Fruit fly (Drosophila melanogaster) whole organism, wandering third instar larva: ENCODE data around the gene CG6465.

Experiments used
- Abd-B ChIP-seq: fragments of >200 bp; optimal IDR thresholded peaks from 2 replicates; lab custom pipeline; 2017; ENCODE audit warnings: missing biosample characterization, missing genetic modification characterization
- CG32264 ChIP-seq: fragments of 200-800 bp; sonication (Bioruptor generic); optimal IDR thresholded peaks from 2 replicates; lab custom pipeline; 2016; ENCODE audit warnings: missing biosample characterization, missing genetic modification characterization
- CrebA ChIP-seq: fragments of 200-800 bp; sonication (Bioruptor generic); optimal IDR thresholded peaks from 2 replicates; lab custom pipeline; 2016; ENCODE audit warnings: missing biosample characterization, mild to moderate bottlenecking, missing genetic modification characterization, borderline replicate concordance
- Dfd ChIP-seq: fragments of >200 bp; optimal IDR thresholded peaks from 2 replicates; lab custom pipeline; 2017; ENCODE audit warnings: missing biosample characterization, missing genetic modification characterization
- Dif ChIP-seq: fragments of 200-275, 200-300 bp; sonication (Bioruptor generic); optimal IDR thresholded peaks from 2 replicates; lab custom pipeline; 2018; ENCODE audit warnings: missing biosample characterization, missing genetic modification characterization; ENCODE audit not compliant: partially characterized antibody
- GATAd ChIP-seq: sonication (Bioruptor generic); optimal IDR thresholded peaks from 2 replicates; lab custom pipeline; 2016; ENCODE audit warnings: missing biosample characterization, missing genetic modification characterization
- HLH106 ChIP-seq: fragments of 200-800 bp; optimal IDR thresholded peaks from 3 replicates; lab custom pipeline; 2019; ENCODE audit warnings: missing biosample characterization, mild to moderate bottlenecking, missing genetic modification characterization, moderate library complexity
- Hnf4 ChIP-seq: fragments of 200-800 bp; sonication (Bioruptor generic); optimal IDR thresholded peaks from 2 replicates; lab custom pipeline; 2016; ENCODE audit warnings: missing biosample characterization, mild to moderate bottlenecking, missing genetic modification characterization
- Hr78 ChIP-seq: fragments of >200 bp; optimal IDR thresholded peaks from 2 replicates; lab custom pipeline; 2017; ENCODE audit warnings: missing biosample characterization, missing genetic modification characterization
- Hr83 ChIP-seq: fragments of 200-300 bp; sonication (Bioruptor generic); optimal IDR thresholded peaks from 2 replicates; lab custom pipeline; 2016; ENCODE audit warnings: missing biosample characterization, mild to moderate bottlenecking, missing genetic modification characterization, moderate library complexity; ENCODE audit not compliant: poor library complexity, severe bottlenecking
- Jra ChIP-seq: sonication (Bioruptor generic); optimal IDR thresholded peaks from 2 replicates; lab custom pipeline; 2016; ENCODE audit warnings: missing biosample characterization, missing genetic modification characterization
- Mio ChIP-seq: sonication (Bioruptor generic); optimal IDR thresholded peaks from 2 replicates; lab custom pipeline; 2016; ENCODE audit warnings: missing biosample characterization, missing genetic modification characterization
- Myc ChIP-seq: fragments of >200 bp; optimal IDR thresholded peaks from 2 replicates; lab custom pipeline; 2017
- N ChIP-seq: fragments of >200 bp; optimal IDR thresholded peaks from 2 replicates; lab custom pipeline; 2018; ENCODE audit warnings: missing biosample characterization, missing external identifiers, missing genetic modification characterization
- OdsH ChIP-seq: fragments of 200-800 bp; sonication (Bioruptor generic); optimal IDR thresholded peaks from 2 replicates; lab custom pipeline; 2016; ENCODE audit warnings: missing biosample characterization, mild to moderate bottlenecking, missing genetic modification characterization
- Rel ChIP-seq, 2 experiments: fragments of 200-800 bp; sonication (Bioruptor generic) in 1 of 2; optimal IDR thresholded peaks; 2 replicates in 1 of 2; 3 replicates in 1 of 2; lab custom pipeline; 2016 to 2019; ENCODE audit warnings: mild to moderate bottlenecking in 2 of 2, missing biosample characterization in 2 of 2, missing genetic modification characterization in 2 of 2, moderate library complexity in 1 of 2
- Sp1 ChIP-seq: fragments of 200-800 bp; sonication (Bioruptor generic); optimal IDR thresholded peaks from 3 replicates; lab custom pipeline; 2019; ENCODE audit warnings: missing biosample characterization, mild to moderate bottlenecking, missing genetic modification characterization, moderate library complexity
- Vsx2 ChIP-seq: fragments of 200-300, 225-300 bp; sonication (Bioruptor generic); optimal IDR thresholded peaks from 2 replicates; lab custom pipeline; 2018; ENCODE audit warnings: missing biosample characterization, missing genetic modification characterization; ENCODE audit not compliant: partially characterized antibody
- br ChIP-seq: fragments of 200-800 bp; sonication (Bioruptor generic); optimal IDR thresholded peaks from 2 replicates; lab custom pipeline; 2016; ENCODE audit warnings: missing biosample characterization, missing genetic modification characterization
- brk ChIP-seq: fragments of 200-800 bp; sonication (Bioruptor generic); optimal IDR thresholded peaks from 2 replicates; lab custom pipeline; 2016; ENCODE audit warnings: missing biosample characterization, mild to moderate bottlenecking, missing genetic modification characterization
- dl ChIP-seq, 2 experiments: fragments of 175-275, 200-275 bp in 1 of 2; fragments of 200-275 bp in 1 of 2; sonication (Bioruptor generic); optimal IDR thresholded peaks; lab custom pipeline; 2018; ENCODE audit warnings: mild to moderate bottlenecking in 2 of 2, missing biosample characterization in 2 of 2, missing genetic modification characterization in 2 of 2, moderate library complexity in 2 of 2; ENCODE audit not compliant: partially characterized antibody in 2 of 2, insufficient read depth in 1 of 2
- dmrt93B ChIP-seq: fragments of 200-800 bp; sonication (Bioruptor generic); optimal IDR thresholded peaks from 2 replicates; lab custom pipeline; 2018; ENCODE audit warnings: missing biosample characterization, mild to moderate bottlenecking, missing genetic modification characterization
- dsf ChIP-seq: sonication (Bioruptor generic); optimal IDR thresholded peaks from 2 replicates; lab custom pipeline; 2016; ENCODE audit warnings: missing biosample characterization, missing genetic modification characterization, borderline replicate concordance
- ey ChIP-seq: fragments of 200-800 bp; sonication (Bioruptor generic); optimal IDR thresholded peaks from 2 replicates; lab custom pipeline; 2016; ENCODE audit warnings: missing biosample characterization, missing genetic modification characterization
- foxo ChIP-seq, 2 experiments: fragments of 200-800 bp; sonication (Bioruptor generic); optimal IDR thresholded peaks; 2 replicates in 1 of 2; 3 replicates in 1 of 2; lab custom pipeline; 2016 to 2017; ENCODE audit warnings: missing biosample characterization in 2 of 2, missing genetic modification characterization in 2 of 2
- fru ChIP-seq: fragments of 200-800 bp; sonication (Bioruptor generic); optimal IDR thresholded peaks from 3 replicates; lab custom pipeline; 2016; ENCODE audit warnings: missing biosample characterization, mild to moderate bottlenecking, missing genetic modification characterization
- h ChIP-seq: fragments of 200-800 bp; sonication (Bioruptor generic); optimal IDR thresholded peaks from 3 replicates; lab custom pipeline; 2016; ENCODE audit warnings: missing biosample characterization, mild to moderate bottlenecking, missing genetic modification characterization
- jim ChIP-seq: fragments of 175-275, 200-325 bp; sonication (Bioruptor generic); optimal IDR thresholded peaks from 2 replicates; lab custom pipeline; 2016; ENCODE audit warnings: missing biosample characterization, mild to moderate bottlenecking, missing genetic modification characterization
- pan ChIP-seq: fragments of >200 bp; optimal IDR thresholded peaks from 2 replicates; lab custom pipeline; 2017
- psq ChIP-seq: fragments of 200-800 bp; sonication (Bioruptor generic); optimal IDR thresholded peaks from 3 replicates; lab custom pipeline; 2017; ENCODE audit warnings: missing biosample characterization, mild to moderate bottlenecking, missing genetic modification characterization, moderate library complexity
- rgr ChIP-seq: fragments of 200-800 bp; sonication (Bioruptor generic); optimal IDR thresholded peaks from 3 replicates; lab custom pipeline; 2016; ENCODE audit warnings: missing biosample characterization, mild to moderate bottlenecking, missing genetic modification characterization
- sage ChIP-seq: fragments of 200-800 bp; sonication (Bioruptor generic); optimal IDR thresholded peaks from 2 replicates; lab custom pipeline; 2016; ENCODE audit warnings: missing biosample characterization, mild to moderate bottlenecking, missing genetic modification characterization
- sv ChIP-seq: fragments of 200-800 bp; sonication (Bioruptor generic); optimal IDR thresholded peaks from 3 replicates; lab custom pipeline; 2016; ENCODE audit warnings: missing biosample characterization, missing genetic modification characterization
- tai ChIP-seq: sonication (Bioruptor generic); optimal IDR thresholded peaks from 2 replicates; lab custom pipeline; 2016; ENCODE audit warnings: missing biosample characterization, missing genetic modification characterization
- usp ChIP-seq: fragments of >200 bp; optimal IDR thresholded peaks from 2 replicates; lab custom pipeline; 2017; ENCODE audit warnings: missing biosample characterization, missing genetic modification characterization
- woc ChIP-seq: sonication (Bioruptor generic); optimal IDR thresholded peaks from 2 replicates; lab custom pipeline; 2016; ENCODE audit warnings: missing biosample characterization, mild to moderate bottlenecking, missing genetic modification characterization

Gene CG6465

DNA sequence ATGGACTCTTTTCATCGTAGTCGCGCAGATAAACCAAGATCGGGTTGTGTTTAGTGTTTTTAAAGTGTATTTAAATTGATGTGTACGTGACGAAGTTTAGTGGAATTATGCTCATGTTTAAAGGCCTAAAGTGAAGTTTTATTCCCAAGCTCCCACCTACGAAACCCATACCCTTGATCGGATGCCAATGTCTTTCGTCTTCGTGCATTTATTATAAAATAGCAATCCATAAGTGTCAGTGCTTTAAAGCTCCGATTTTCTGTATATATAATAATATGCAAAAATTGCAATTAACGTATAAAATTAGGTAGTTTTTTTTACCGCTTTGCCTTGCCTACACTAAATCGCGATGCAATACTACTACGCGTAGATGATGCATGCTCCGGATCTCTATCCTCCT is 27.9 kb upstream of the CG6465 start, which contains the start of gene CG31391:
TSS of gene CG31391 (minus strand) at position 101 of the 400 bp plus-strand sequence.
- no peak for TF ChIP-seq foxo (GFP tag; optimal IDR thresholded peaks at IDR 0.05; lab: Kevin White, UChicago)
- no peak for TF ChIP-seq dsf (GFP tag; lab: Kevin White, UChicago)
- no peak for TF ChIP-seq CrebA (GFP tag; lab: Kevin White, UChicago)
- no peak for TF ChIP-seq Dfd (GFP tag; lab: Kevin White, UChicago)
- no peak for TF ChIP-seq tai (GFP tag; lab: Kevin White, UChicago)
- TF ChIP-seq Jra (GFP tag; lab: Kevin White, UChicago): no peak
- no peak for TF ChIP-seq jim
- TF ChIP-seq dl (GFP tag; optimal IDR thresholded peaks at IDR 0.05; lab: Kevin White, UChicago; ENCODE audit: insufficient read depth in 1 of 2, partially characterized antibody in 2 of 2): no peak
- TF ChIP-seq brk (GFP tag; lab: Kevin White, UChicago): no peak
- TF ChIP-seq usp (GFP tag; lab: Kevin White, UChicago): no peak
- TF ChIP-seq Rel (GFP tag; optimal IDR thresholded peaks at IDR 0.05; lab: Kevin White, UChicago): no peak
- TF ChIP-seq Rel (tag; optimal IDR thresholded peaks at IDR 0.05; lab: Kevin White, UChicago): no peak
- TF ChIP-seq OdsH (GFP tag; lab: Kevin White, UChicago): no peak
- TF ChIP-seq N: no peak
- no peak for TF ChIP-seq Hnf4 (GFP tag; lab: Kevin White, UChicago)
- no peak for TF ChIP-seq GATAd (GFP tag; lab: Kevin White, UChicago)
- TF ChIP-seq ey (GFP tag; lab: Kevin White, UChicago): no peak
- TF ChIP-seq h (GFP tag; lab: Kevin White, UChicago): no peak

DNA sequence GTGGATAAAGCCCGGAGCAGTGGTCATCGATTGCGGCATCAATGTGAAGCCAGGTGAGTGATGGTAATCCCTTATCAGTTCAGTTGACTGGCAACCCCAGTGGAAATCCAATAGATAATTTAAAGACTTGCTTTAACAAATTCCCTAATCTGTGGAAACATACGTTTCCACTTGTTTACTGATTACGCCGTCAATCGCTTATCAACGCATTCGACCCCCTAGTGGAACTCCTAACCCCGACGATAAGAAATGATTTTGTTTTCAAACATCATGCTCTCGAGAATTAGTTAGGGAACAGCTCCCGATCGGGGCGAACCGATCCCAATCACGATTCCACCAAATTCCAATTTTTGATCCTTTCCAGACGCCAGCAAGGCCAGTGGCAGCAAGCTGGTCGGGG is 23.6 kb upstream of the CG6465 start:
- TF ChIP-seq rgr: no peak
- no peak for TF ChIP-seq woc
- no peak for TF ChIP-seq sage
- TF ChIP-seq Mio: no peak
- TF ChIP-seq tai (GFP tag; lab: Kevin White, UChicago): no peak
- TF ChIP-seq GATAd (GFP tag; lab: Kevin White, UChicago): no peak
- TF ChIP-seq Hnf4 (GFP tag; lab: Kevin White, UChicago): no peak
- TF ChIP-seq dmrt93B: no peak
- no peak for TF ChIP-seq CG32264 (GFP tag; lab: Kevin White, UChicago)
- TF ChIP-seq pan (lab: Kevin White, UChicago): no peak
- TF ChIP-seq Sp1 (GFP tag; lab: Kevin White, UChicago): no peak
- TF ChIP-seq dsf (GFP tag; lab: Kevin White, UChicago): no peak
- TF ChIP-seq Abd-B (GFP tag; lab: Kevin White, UChicago): no peak

DNA sequence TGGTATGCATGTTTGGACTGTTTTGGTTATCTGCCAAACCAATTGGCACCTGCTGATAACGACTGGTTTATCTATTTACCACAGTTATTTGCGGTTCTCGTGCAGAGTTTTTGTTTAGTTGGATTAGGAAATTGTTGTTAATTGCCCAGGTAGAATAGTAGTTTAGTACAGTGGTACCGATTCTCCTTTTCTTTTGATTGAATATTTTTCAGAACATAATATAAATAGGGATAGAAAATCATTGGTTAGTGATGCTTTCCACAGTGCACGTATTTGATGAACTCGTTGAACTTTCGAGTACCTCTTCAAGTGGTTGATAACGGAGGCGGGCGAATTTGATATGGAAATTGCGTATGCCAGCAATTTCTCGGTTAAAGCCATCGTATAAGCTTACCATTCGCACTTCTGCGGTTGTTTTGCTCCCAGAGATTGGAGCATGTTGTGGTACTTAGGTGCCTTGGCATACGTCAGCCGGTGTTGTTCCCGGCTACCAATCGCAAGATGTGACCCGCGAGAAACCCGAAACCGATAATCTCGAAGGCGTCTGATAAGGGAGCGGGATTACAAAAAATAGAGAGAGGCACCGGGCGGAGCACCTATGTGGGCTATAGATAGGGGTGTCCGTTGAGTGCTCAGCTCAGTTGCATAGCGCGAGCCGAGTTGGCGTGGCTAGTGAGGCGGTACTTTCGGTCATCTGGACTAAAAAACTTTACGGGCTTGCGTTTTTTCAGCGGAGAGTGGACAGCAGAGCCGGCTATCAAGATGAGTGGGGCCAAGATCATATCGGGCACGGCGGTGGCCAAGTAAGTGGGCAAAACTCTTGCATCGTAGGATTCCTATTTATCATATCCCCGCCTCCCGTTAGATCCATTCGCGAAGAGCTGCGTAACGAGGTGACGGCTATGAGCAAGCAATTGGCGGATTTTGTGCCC is 22.2 kb upstream of the CG6465 start:
- peak in 1 of 2 experiments; percentile 5 for TF ChIP-seq foxo (GFP tag; optimal IDR thresholded peaks at IDR 0.05; lab: Kevin White, UChicago)
- no peak for TF ChIP-seq ey (GFP tag; lab: Kevin White, UChicago)
- TF ChIP-seq psq (GFP tag; lab: Kevin White, UChicago): no peak
- peak; percentile 44 for TF ChIP-seq Dif (GFP tag; lab: Kevin White, UChicago)
- TF ChIP-seq Rel (GFP tag; optimal IDR thresholded peaks at IDR 0.05; lab: Kevin White, UChicago): no peak
- peak; percentile 95 for TF ChIP-seq Rel (tag; optimal IDR thresholded peaks at IDR 0.05; lab: Kevin White, UChicago)

DNA sequence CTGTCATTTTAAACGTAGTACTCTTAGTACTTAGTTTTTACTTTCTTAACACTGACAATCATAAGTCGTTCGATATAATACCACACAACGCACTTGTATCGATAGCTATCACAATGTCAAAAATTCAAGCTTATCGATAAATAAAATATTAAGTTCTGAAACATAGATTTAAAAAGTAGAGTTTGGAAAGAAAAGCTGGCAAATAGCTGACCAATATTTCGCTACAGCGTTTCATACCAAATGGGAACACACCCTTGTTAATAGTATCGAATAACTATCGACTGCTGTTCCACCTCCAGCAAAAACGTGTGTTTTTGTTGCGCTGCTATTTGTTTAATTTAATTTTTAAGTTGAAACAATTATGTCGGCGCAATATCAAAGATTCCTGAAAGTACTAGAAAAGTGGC is 19.3 kb upstream of the CG6465 start, which contains the start of the genes pug, CG14683 and CG46459:
TSS of gene pug (plus strand) at position 164 of the 407 bp plus-strand sequence.
TSS of gene CG14683 (plus strand) at position 277 of the 407 bp plus-strand sequence.
TSS of gene CG46459 (plus strand) at position 277 of the 407 bp plus-strand sequence.
- TF ChIP-seq CrebA (GFP tag; lab: Kevin White, UChicago) (no peak), Hr78 (no peak), brk (GFP tag; lab: Kevin White, UChicago) (no peak), N (no peak), Sp1 (GFP tag; lab: Kevin White, UChicago) (no peak), CG32264 (GFP tag; lab: Kevin White, UChicago) (no peak), tai (GFP tag; lab: Kevin White, UChicago) (no peak), ey (GFP tag; lab: Kevin White, UChicago) (peak; percentile 32), rgr (peak; percentile 33), Rel (GFP tag; optimal IDR thresholded peaks at IDR 0.05; lab: Kevin White, UChicago) (no peak), Rel (tag; optimal IDR thresholded peaks at IDR 0.05; lab: Kevin White, UChicago) (peak; percentile 34), dl (GFP tag; optimal IDR thresholded peaks at IDR 0.05; lab: Kevin White, UChicago; ENCODE audit: insufficient read depth in 1 of 2, partially characterized antibody in 2 of 2) (no peak), Dfd (GFP tag; lab: Kevin White, UChicago) (no peak), fru (GFP tag; lab: Kevin White, UChicago) (peak; percentile 49), HLH106 (peak; percentile 46), OdsH (GFP tag; lab: Kevin White, UChicago) (peak; percentile 8), dsf (GFP tag; lab: Kevin White, UChicago) (no peak), dmrt93B (no peak), GATAd (GFP tag; lab: Kevin White, UChicago) (peak; percentile 26), Hnf4 (GFP tag; lab: Kevin White, UChicago) (no peak), Vsx2 (GFP tag; lab: Kevin White, UChicago) (no peak), woc (no peak), Jra (GFP tag; lab: Kevin White, UChicago) (peak; percentile 55), foxo (GFP tag; optimal IDR thresholded peaks at IDR 0.05; lab: Kevin White, UChicago) (peak in 1 of 2 experiments; percentile 63), Myc (lab: Kevin White, UChicago) (peak; percentile 31), jim (no peak), pan (lab: Kevin White, UChicago) (no peak), br (GFP tag; lab: Kevin White, UChicago) (peak; percentile 15), Hr83 (GFP tag; lab: Kevin White, UChicago) (peak; percentile 11), Abd-B (GFP tag; lab: Kevin White, UChicago) (no peak), sage (no peak), sv (GFP tag; lab: Kevin White, UChicago) (peak; percentile 40)
